Worm (Caenorhabditis elegans) whole organism, mixed stage, embryonic: ENCODE measurements around the gene slc-25A26.

ENCODE experiments used
- M03D4.4 ChIP-seq: sonication (generic microtip); optimal IDR thresholded peaks from 2 replicates; lab custom pipeline; 2017; ENCODE audit warnings: mild to moderate bottlenecking, missing genetic modification characterization, missing compliant biosample characterization
- bed-3 ChIP-seq: fragments of 200-800 bp; sonication (Bioruptor generic); optimal IDR thresholded peaks from 3 replicates; lab custom pipeline; 2018; ENCODE audit warnings: mild to moderate bottlenecking, missing genetic modification characterization, moderate library complexity, missing compliant biosample characterization
- blmp-1 ChIP-seq: fragments of 150-350 bp; optimal IDR thresholded peaks from 2 replicates; lab custom pipeline; 2014; ENCODE audit warnings: missing biosample characterization, missing genetic modification characterization
- ceh-39 ChIP-seq: fragments of 150-350 bp; optimal IDR thresholded peaks from 2 replicates; lab custom pipeline; 2014; ENCODE audit warnings: missing biosample characterization, missing genetic modification characterization
- ceh-43 ChIP-seq: fragments of 200-800 bp; sonication (Bioruptor generic); optimal IDR thresholded peaks from 2 replicates; lab custom pipeline; 2018; ENCODE audit warnings: mild to moderate bottlenecking, missing genetic modification characterization, moderate library complexity, missing compliant biosample characterization
- ces-1 ChIP-seq: fragments of 150-350 bp; optimal IDR thresholded peaks from 2 replicates; lab custom pipeline; 2014; ENCODE audit warnings: missing biosample characterization, missing genetic modification reagents, missing genetic modification characterization
- cnd-1 ChIP-seq: fragments of 200-800 bp; sonication (Bioruptor generic); optimal IDR thresholded peaks from 2 replicates; lab custom pipeline; 2018; ENCODE audit warnings: mild to moderate bottlenecking, missing genetic modification characterization, missing compliant biosample characterization
- elt-1 ChIP-seq: sonication (generic microtip); optimal IDR thresholded peaks from 2 replicates; lab custom pipeline; 2017; ENCODE audit warnings: missing genetic modification characterization, mild to moderate bottlenecking, missing compliant biosample characterization, antibody characterized with exemption, moderate library complexity, borderline replicate concordance; ENCODE audit not compliant: insufficient read depth
- flh-1 ChIP-seq: fragments of 200-800 bp; sonication (Bioruptor generic); optimal IDR thresholded peaks from 2 replicates; lab custom pipeline; 2018; ENCODE audit warnings: mild to moderate bottlenecking, missing genetic modification characterization, moderate library complexity, missing compliant biosample characterization
- ham-2 ChIP-seq: fragments of 200-800 bp; sonication (Bioruptor generic); optimal IDR thresholded peaks from 2 replicates; lab custom pipeline; 2018; ENCODE audit warnings: mild to moderate bottlenecking, missing genetic modification characterization, missing compliant biosample characterization
- lin-32 ChIP-seq: fragments of 200-800 bp; sonication (Bioruptor generic); optimal IDR thresholded peaks from 2 replicates; lab custom pipeline; 2018; ENCODE audit warnings: mild to moderate bottlenecking, missing genetic modification characterization, missing compliant biosample characterization
- lsy-2 ChIP-seq: fragments of 150-350 bp; optimal IDR thresholded peaks from 2 replicates; lab custom pipeline; 2014; ENCODE audit warnings: missing biosample characterization, missing genetic modification characterization
- mab-5 ChIP-seq: fragments of 150-350 bp; optimal IDR thresholded peaks from 2 replicates; lab custom pipeline; 2014; ENCODE audit warnings: missing biosample characterization, missing genetic modification characterization
- mep-1 ChIP-seq: fragments of 150-350 bp; optimal IDR thresholded peaks from 2 replicates; lab custom pipeline; 2017; ENCODE audit warnings: missing biosample characterization, missing genetic modification reagents, missing genetic modification characterization, inconsistent platforms
- mls-2 ChIP-seq: sonication (generic microtip); optimal IDR thresholded peaks from 2 replicates; lab custom pipeline; 2016; ENCODE audit warnings: mild to moderate bottlenecking, missing genetic modification characterization, moderate library complexity, missing compliant biosample characterization
- nhr-12 ChIP-seq: fragments of 150-350 bp; optimal IDR thresholded peaks from 2 replicates; lab custom pipeline; 2014; ENCODE audit warnings: missing biosample characterization, missing genetic modification characterization
- nhr-2 ChIP-seq: fragments of 150-350 bp; optimal IDR thresholded peaks from 2 replicates; lab custom pipeline; 2014; ENCODE audit warnings: missing biosample characterization, missing genetic modification characterization
- pha-4 ChIP-seq: fragments of 150-350 bp; optimal IDR thresholded peaks from 2 replicates; lab custom pipeline; 2018; ENCODE audit warnings: missing biosample characterization, missing genetic modification reagents, missing genetic modification characterization
- sem-2 ChIP-seq: fragments of 200-800 bp; sonication (Bioruptor generic); optimal IDR thresholded peaks from 2 replicates; lab custom pipeline; 2018; ENCODE audit warnings: mild to moderate bottlenecking, missing genetic modification characterization, missing compliant biosample characterization
- snpc-4 ChIP-seq: fragments of 150-350 bp; optimal IDR thresholded peaks from 2 replicates; lab custom pipeline; 2014; ENCODE audit warnings: missing biosample characterization, missing genetic modification characterization
- sptf-1 ChIP-seq: sonication (generic microtip); optimal IDR thresholded peaks from 2 replicates; lab custom pipeline; 2017; ENCODE audit warnings: mild to moderate bottlenecking, missing genetic modification characterization, moderate library complexity, missing compliant biosample characterization
- tbx-8 ChIP-seq: fragments of 200-800 bp; sonication (Bioruptor generic); optimal IDR thresholded peaks from 2 replicates; lab custom pipeline; 2018; ENCODE audit warnings: mild to moderate bottlenecking, missing genetic modification characterization, moderate library complexity, missing compliant biosample characterization
- unc-120 ChIP-seq: sonication (generic microtip); optimal IDR thresholded peaks from 2 replicates; lab custom pipeline; 2017; ENCODE audit warnings: missing genetic modification characterization, missing compliant biosample characterization; ENCODE audit not compliant: poor library complexity, severe bottlenecking
- unc-39 ChIP-seq: fragments of 150-350 bp; optimal IDR thresholded peaks from 2 replicates; lab custom pipeline; 2014; ENCODE audit warnings: missing biosample characterization, missing genetic modification characterization
- unc-62 ChIP-seq: fragments of 150-350 bp; optimal IDR thresholded peaks from 2 replicates; lab custom pipeline; 2014; ENCODE audit warnings: missing biosample characterization, missing genetic modification reagents, missing genetic modification characterization
- zip-8 ChIP-seq: fragments of 150-350 bp; optimal IDR thresholded peaks from 2 replicates; lab custom pipeline; 2014; ENCODE audit warnings: missing biosample characterization, missing genetic modification characterization
- ztf-11 ChIP-seq: fragments of 150-350 bp; optimal IDR thresholded peaks from 2 replicates; lab custom pipeline; 2014; ENCODE audit warnings: missing biosample characterization, missing genetic modification characterization

slc-25A26 gene

ce11 chrIV:8927093-8927492 is 3.1 kb upstream of the slc-25A26 start (continued):
- TF ChIP-seq unc-39 (no peak), flh-1 (GFP tag; lab: Kevin White, UChicago) (peak; percentile 95), lsy-2 (tag; lab: Kevin White, UChicago) (peak; percentile 43), unc-62 (GFP tag; lab: Kevin White, UChicago) (peak; percentile 84), ham-2 (GFP tag; lab: Kevin White, UChicago) (peak; percentile 96), blmp-1 (tag; lab: Kevin White, UChicago) (no peak), ces-1 (GFP tag; lab: Kevin White, UChicago) (peak; percentile 4), nhr-2 (tag; lab: Kevin White, UChicago) (peak; percentile 10)

ce11 chrIV:8933575-8933974 is 3.3 kb downstream of the slc-25A26 start, which contains the start of gene D1046.4:
Gene D1046.4 (plus strand): TSS chrIV:8933875.
- TF ChIP-seq ham-2 (GFP tag; lab: Kevin White, UChicago) (no peak), snpc-4 (tag; lab: Kevin White, UChicago) (no peak)

ce11 chrIV:8943430-8943829 is 13.2 kb downstream of the slc-25A26 start:
- TF ChIP-seq mls-2 (no peak), ces-1 (GFP tag; lab: Kevin White, UChicago) (peak; percentile 73)

- TF ChIP-seq sem-2 (GFP tag; lab: Kevin White, UChicago), result no peak
- TF ChIP-seq mab-5, result peak; percentile 37
- TF ChIP-seq lin-32 (GFP tag; lab: Kevin White, UChicago), result no peak
- peak; percentile 33 for TF ChIP-seq unc-62 (GFP tag; lab: Kevin White, UChicago)
- no peak for TF ChIP-seq unc-39
- TF ChIP-seq nhr-12 (tag; lab: Kevin White, UChicago), result no peak
- no peak for TF ChIP-seq tbx-8
- TF ChIP-seq lsy-2 (tag; lab: Kevin White, UChicago), result no peak
- TF ChIP-seq bed-3 (GFP tag; lab: Kevin White, UChicago), result no peak
- peak; percentile 50 for TF ChIP-seq unc-120 (tag; lab: Kevin White, UChicago)
These were observed 16.9 kb downstream of the slc-25A26 start for ce11 chrIV:8947146-8947545.

- no peak for TF ChIP-seq mls-2
- no peak for TF ChIP-seq ham-2 (GFP tag; lab: Kevin White, UChicago)
- no peak for TF ChIP-seq ztf-11 (tag; lab: Kevin White, UChicago)
- TF ChIP-seq tbx-8, result no peak
- no peak for TF ChIP-seq ceh-43 (GFP tag; lab: Kevin White, UChicago)
- TF ChIP-seq pha-4 (tag; lab: Kevin White, UChicago), result no peak
- no peak for TF ChIP-seq M03D4.4
- TF ChIP-seq lin-32 (GFP tag; lab: Kevin White, UChicago), result no peak
- TF ChIP-seq elt-1 (tag; lab: Kevin White, UChicago), result no peak
- TF ChIP-seq ceh-39 (tag; lab: Kevin White, UChicago), result no peak
- no peak for TF ChIP-seq sem-2 (GFP tag; lab: Kevin White, UChicago)
- TF ChIP-seq zip-8 (tag; lab: Kevin White, UChicago), result no peak
- no peak for TF ChIP-seq ces-1 (GFP tag; lab: Kevin White, UChicago)
These were observed 19.1 kb downstream of the slc-25A26 start for ce11 chrIV:8949078-8950039.

- TF ChIP-seq elt-1 (tag; lab: Kevin White, UChicago), result no peak
- no peak for TF ChIP-seq sptf-1
- no peak for TF ChIP-seq bed-3 (GFP tag; lab: Kevin White, UChicago)
- TF ChIP-seq nhr-2 (tag; lab: Kevin White, UChicago), result no peak
- no peak for TF ChIP-seq M03D4.4
- no peak for TF ChIP-seq mep-1 (tag; lab: Kevin White, UChicago)
- no peak for TF ChIP-seq lsy-2 (tag; lab: Kevin White, UChicago)
- TF ChIP-seq cnd-1, result no peak
- no peak for TF ChIP-seq snpc-4 (tag; lab: Kevin White, UChicago)
- TF ChIP-seq ham-2 (GFP tag; lab: Kevin White, UChicago), result no peak
- TF ChIP-seq ceh-43 (GFP tag; lab: Kevin White, UChicago), result no peak
- no peak for TF ChIP-seq tbx-8
These were observed 21.8 kb downstream of the slc-25A26 start for ce11 chrIV:8951953-8952567.
